Worm (Caenorhabditis elegans): Measurements from ENCODE around the gene F52C12.2.

- TF ChIP-seq W03F9.2 (tag; optimal IDR thresholded peaks at IDR 0.05) (no peak), dao-5 (tag; optimal IDR thresholded peaks at IDR 0.05) (no peak), him-1 (tag; optimal IDR thresholded peaks at IDR 0.05) (no peak)
Observed at ce11 chrIV:1908921-1909320, 44.5 kb upstream of the F52C12.2 start.

Measured in whole organism, L4/young adult.